Worm (Caenorhabditis elegans) whole organism, late embryonic: ENCODE data around the gene R11.4.

Experiments used
- F13H6.1 ChIP-seq: sonication (generic microtip); optimal IDR thresholded peaks from 2 replicates; lab custom pipeline; 2016; ENCODE audit warnings: missing genetic modification characterization, missing compliant biosample characterization
- T23F11.4 ChIP-seq: fragments of 200-800 bp; sonication (Bioruptor generic); optimal IDR thresholded peaks from 2 replicates; lab custom pipeline; 2018; ENCODE audit warnings: mild to moderate bottlenecking, missing genetic modification characterization, missing compliant biosample characterization
- ceh-14 ChIP-seq: sonication (generic microtip); optimal IDR thresholded peaks from 2 replicates; lab custom pipeline; 2016; ENCODE audit warnings: missing genotype, missing genetic modification characterization, missing compliant biosample characterization
- ceh-24 ChIP-seq: sonication (generic microtip); optimal IDR thresholded peaks from 2 replicates; lab custom pipeline; 2016; ENCODE audit warnings: mild to moderate bottlenecking, missing genetic modification characterization, missing compliant biosample characterization
- ceh-30 ChIP-seq: fragments of 150-350 bp; optimal IDR thresholded peaks from 2 replicates; lab custom pipeline; 2014; ENCODE audit warnings: missing biosample characterization, missing genetic modification characterization
- ceh-48 ChIP-seq: sonication (generic microtip); optimal IDR thresholded peaks from 2 replicates; lab custom pipeline; 2016; ENCODE audit warnings: missing genetic modification characterization, inconsistent platforms, missing compliant biosample characterization
- fax-1 ChIP-seq: sonication (generic microtip); optimal IDR thresholded peaks from 2 replicates; lab custom pipeline; 2016; ENCODE audit warnings: missing genotype, missing genetic modification characterization, missing compliant biosample characterization
- fkh-10 ChIP-seq: fragments of 150-350 bp; optimal IDR thresholded peaks from 2 replicates; lab custom pipeline; 2014; ENCODE audit warnings: missing biosample characterization, missing genetic modification reagents, missing genetic modification characterization
- gmeb-2 ChIP-seq: sonication (generic microtip); optimal IDR thresholded peaks from 2 replicates; lab custom pipeline; 2016; ENCODE audit warnings: missing genetic modification characterization, inconsistent platforms, missing compliant biosample characterization
- lin-11 ChIP-seq: fragments of 200-800 bp; sonication (Bioruptor generic); optimal IDR thresholded peaks from 2 replicates; lab custom pipeline; 2018; ENCODE audit warnings: mild to moderate bottlenecking, missing genetic modification characterization, missing compliant biosample characterization
- madf-2 ChIP-seq: sonication (generic microtip); optimal IDR thresholded peaks from 2 replicates; lab custom pipeline; 2017; ENCODE audit warnings: missing genetic modification characterization, missing compliant biosample characterization

DNA sequence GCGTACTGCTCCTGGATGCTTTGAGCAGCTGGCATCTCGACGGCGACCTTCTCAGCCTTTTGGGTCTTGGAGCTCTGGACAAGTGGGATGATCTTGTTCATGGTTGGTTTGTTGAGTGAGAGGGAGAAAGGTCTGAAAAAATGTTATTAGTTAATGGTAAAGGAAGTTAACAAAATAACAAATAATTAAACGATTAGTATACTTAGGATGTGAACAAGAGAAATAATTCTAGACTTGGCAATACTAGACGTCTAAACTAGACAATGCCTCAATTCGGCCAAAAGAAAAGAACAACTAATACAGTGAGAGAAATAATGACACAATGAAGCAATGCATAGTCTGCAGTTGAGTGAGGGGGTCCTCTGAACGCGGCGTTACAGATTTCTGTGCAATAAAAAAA is at the start of gene R11.4:
- TF ChIP-seq lin-11 (no peak), T23F11.4 (no peak), ceh-30 (tag; lab: Kevin White, UChicago) (no peak), ceh-14 (no peak), F13H6.1 (tag; lab: Kevin White, UChicago) (no peak), ceh-48 (no peak), ceh-24 (tag; lab: Kevin White, UChicago) (no peak), fax-1 (no peak), fkh-10 (GFP tag; lab: Kevin White, UChicago) (no peak), madf-2 (tag; lab: Kevin White, UChicago) (no peak), gmeb-2 (tag; lab: Kevin White, UChicago) (no peak)
